Fruit fly (Drosophila melanogaster): Measurements from ENCODE around the gene CG31265.
A peak's percentile ranks its signal among the peaks of the same experiment; 100 is the strongest.

Gene CG31265

dm6 chr3R:17120165-17120564 is 7.8 kb upstream of the CG31265 start, which contains the start of gene CG34278:
Gene CG34278 (plus strand): TSS chr3R:17120465.
- TF ChIP-seq CG6792 (GFP tag; optimal IDR thresholded peaks at IDR 0.05), result no peak
- no peak for TF ChIP-seq eg (GFP tag; IDR thresholded peaks at IDR 0.05)
- no peak for TF ChIP-seq Eip93F (GFP tag; optimal IDR thresholded peaks at IDR 0.05)

DNA sequence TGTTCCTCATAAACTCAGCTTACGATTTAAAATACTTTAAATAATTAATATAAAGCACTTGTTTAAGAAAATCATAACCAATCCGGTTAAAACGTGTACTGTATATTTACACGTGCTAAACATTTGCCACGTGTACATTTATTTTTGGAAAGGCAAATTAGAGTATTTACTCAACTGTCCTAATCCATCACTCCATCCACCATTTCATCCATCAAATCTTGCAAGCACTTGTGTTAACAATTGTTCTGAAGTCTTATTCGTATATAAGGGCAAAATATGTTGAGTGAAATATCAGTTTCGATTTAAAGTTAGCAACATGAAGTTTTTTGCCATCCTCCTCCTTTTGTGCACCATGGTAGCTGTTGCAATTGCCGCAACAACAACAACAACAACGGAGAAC is 6.7 kb upstream of the CG31265 start, which contains the start of gene CG42779:
Gene CG42779, plus strand, starts transcription at position 301 of the 400 bp plus-strand sequence.
- TF ChIP-seq CG6276 (GFP tag; optimal IDR thresholded peaks at IDR 0.05), result no peak
- no peak for TF ChIP-seq fd85E (GFP tag; optimal IDR thresholded peaks at IDR 0.05)
- no peak for TF ChIP-seq Hr38 (GFP tag; optimal IDR thresholded peaks at IDR 0.05)
- TF ChIP-seq fkh (GFP tag; optimal IDR thresholded peaks at IDR 0.05), result peak; percentile 26
- TF ChIP-seq CG10631 (GFP tag; optimal IDR thresholded peaks at IDR 0.05), result no peak
- no peak for TF ChIP-seq salr (GFP tag; optimal IDR thresholded peaks at IDR 0.05)

dm6 chr3R:17122796-17123504 is 5.1 kb upstream of the CG31265 start:
- TF ChIP-seq Hr39 (GFP tag; optimal IDR thresholded peaks at IDR 0.05) (peak; percentile 35), CG6854 (GFP tag; optimal IDR thresholded peaks at IDR 0.05) (no peak), Met (GFP tag; optimal IDR thresholded peaks at IDR 0.05) (peak; percentile 64), CG6792 (GFP tag; optimal IDR thresholded peaks at IDR 0.05) (peak; percentile 40), dac (GFP tag; optimal IDR thresholded peaks at IDR 0.05) (no peak), cyc (GFP tag; optimal IDR thresholded peaks at IDR 0.05) (peak; percentile 2), fd59A (GFP tag; optimal IDR thresholded peaks at IDR 0.05) (no peak), Sox14 (GFP tag; optimal IDR thresholded peaks at IDR 0.05) (peak; percentile 15), svp (GFP tag) (peak; percentile 88), CG10669 (GFP tag; optimal IDR thresholded peaks at IDR 0.05) (no peak), Blimp-1 (GFP tag; optimal IDR thresholded peaks at IDR 0.05) (peak; percentile 27), pdm3 (GFP tag; optimal IDR thresholded peaks at IDR 0.05) (no peak), Gug (GFP tag; IDR thresholded peaks at IDR 0.05) (no peak), Eip75B (GFP tag; optimal IDR thresholded peaks at IDR 0.05) (no peak), salr (GFP tag; optimal IDR thresholded peaks at IDR 0.05) (no peak), CG8319 (GFP tag; optimal IDR thresholded peaks at IDR 0.05) (no peak), CG15336 (GFP tag; IDR thresholded peaks at IDR 0.05) (peak; percentile 58), CG3919 (GFP tag; optimal IDR thresholded peaks at IDR 0.05) (no peak), Sox102F (GFP tag; optimal IDR thresholded peaks at IDR 0.05) (peak; percentile 49), CG11762 (GFP tag; optimal IDR thresholded peaks at IDR 0.05; ENCODE audit: insufficient read depth) (no peak), CG8632 (GFP tag; optimal IDR thresholded peaks at IDR 0.05) (peak; percentile 25), achi (GFP tag; optimal IDR thresholded peaks at IDR 0.05) (peak; percentile 5), Eip93F (GFP tag; optimal IDR thresholded peaks at IDR 0.05) (no peak), CG3032 (tag; optimal IDR thresholded peaks at IDR 0.05) (no peak), lz (GFP tag; optimal IDR thresholded peaks at IDR 0.05) (peak; percentile 37), ss (GFP tag; optimal IDR thresholded peaks at IDR 0.05) (no peak), Smox (GFP tag; optimal IDR thresholded peaks at IDR 0.05) (peak; percentile 56), Ets21C (GFP tag; optimal IDR thresholded peaks at IDR 0.05) (peak; percentile 22), CG10631 (GFP tag; optimal IDR thresholded peaks at IDR 0.05) (peak; percentile 6), topi (GFP tag; optimal IDR thresholded peaks at IDR 0.05) (no peak), CG32006 (GFP tag; optimal IDR thresholded peaks at IDR 0.05) (peak; percentile 57), Lpt (GFP tag; optimal IDR thresholded peaks at IDR 0.05) (no peak), CG31627 (GFP tag; optimal IDR thresholded peaks at IDR 0.05) (peak; percentile 22), CG4318 (GFP tag; optimal IDR thresholded peaks at IDR 0.05) (peak; percentile 12), vri (GFP tag; optimal IDR thresholded peaks at IDR 0.05) (peak; percentile 46), CG11902 (GFP tag; optimal IDR thresholded peaks at IDR 0.05) (no peak), CG9139 (GFP tag; optimal IDR thresholded peaks at IDR 0.05) (no peak), OdsH (GFP tag; optimal IDR thresholded peaks at IDR 0.05) (peak; percentile 33), CG6276 (GFP tag; optimal IDR thresholded peaks at IDR 0.05) (peak; percentile 25), CG6808 (GFP tag; optimal IDR thresholded peaks at IDR 0.05) (no peak), Hr38 (GFP tag; optimal IDR thresholded peaks at IDR 0.05) (no peak), esn (GFP tag; optimal IDR thresholded peaks at IDR 0.05) (no peak), net (GFP tag; optimal IDR thresholded peaks at IDR 0.05) (peak; percentile 13)

Data from whole organism, prepupa.